Worm (Caenorhabditis elegans): ENCODE measurements around the gene F40B5.2.

ce11 chrX:8392539-8392996, 24.9 kb downstream of the F40B5.2 start, which contains the start of gene wrk-1:
- TF ChIP-seq W03F9.2 (tag; optimal IDR thresholded peaks at IDR 0.05) (no peak), dao-5 (tag; optimal IDR thresholded peaks at IDR 0.05) (no peak), him-1 (tag; optimal IDR thresholded peaks at IDR 0.05) (no peak)
